Worm (Caenorhabditis elegans): ENCODE measurements around the gene scyl-1.

Gene scyl-1

DNA sequence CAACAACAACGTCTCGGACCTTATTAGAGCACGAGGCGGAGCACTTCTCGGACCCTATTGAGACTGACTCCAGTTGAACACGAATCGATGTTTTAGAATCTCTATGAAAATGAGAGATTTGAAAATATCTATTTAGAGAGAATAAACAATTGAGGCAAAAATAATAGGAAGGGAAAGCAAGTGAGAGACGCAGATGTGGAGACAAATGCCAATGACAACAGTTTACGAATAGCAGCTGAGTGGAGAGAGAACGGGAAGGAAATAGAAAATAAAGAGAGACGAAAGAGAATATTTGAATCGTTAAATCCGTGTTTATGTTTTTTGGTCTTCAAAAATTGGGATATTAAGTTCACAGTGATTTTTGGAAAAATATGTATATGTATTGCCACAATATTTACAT, 31.7 kb downstream of the scyl-1 start (continued):
- TF ChIP-seq nhr-77 (tag; optimal IDR thresholded peaks at IDR 0.05), result no peak
- no peak for TF ChIP-seq sup-37 (GFP tag; optimal IDR thresholded peaks at IDR 0.05)
- TF ChIP-seq sptf-1 (tag; optimal IDR thresholded peaks at IDR 0.05), result no peak
- no peak for TF ChIP-seq hpl-2 (GFP tag; optimal IDR thresholded peaks at IDR 0.05)
- TF ChIP-seq fkh-8 (tag; optimal IDR thresholded peaks at IDR 0.05), result no peak
- peak; percentile 23 for TF ChIP-seq nhr-47 (tag; optimal IDR thresholded peaks at IDR 0.05)
- no peak for TF ChIP-seq nhr-11 (tag; optimal IDR thresholded peaks at IDR 0.05)
- peak; percentile 31 for TF ChIP-seq swsn-7 (tag; optimal IDR thresholded peaks at IDR 0.05)
- peak; percentile 59 for TF ChIP-seq snu-23 (GFP tag; optimal IDR thresholded peaks at IDR 0.05)
- no peak for TF ChIP-seq mep-1 (tag; optimal IDR thresholded peaks at IDR 0.05)
- peak; percentile 22 for TF ChIP-seq rnt-1 (tag; optimal IDR thresholded peaks at IDR 0.05)
- peak; percentile 51 for TF ChIP-seq nhr-20 (tag; optimal IDR thresholded peaks at IDR 0.05)
- peak; percentile 52 for TF ChIP-seq nhr-85 (tag)
- TF ChIP-seq egl-13 (tag; optimal IDR thresholded peaks at IDR 0.05), result no peak
- peak; percentile 70 for TF ChIP-seq blmp-1 (tag; optimal IDR thresholded peaks at IDR 0.05)
- TF ChIP-seq efl-1 (optimal IDR thresholded peaks at IDR 0.05), result peak in 1 of 2 experiments; percentile 32
- TF ChIP-seq efl-1 (GFP tag; optimal IDR thresholded peaks at IDR 0.05 in 1 of 2), result peak in 1 of 2 experiments; percentile 74

DNA sequence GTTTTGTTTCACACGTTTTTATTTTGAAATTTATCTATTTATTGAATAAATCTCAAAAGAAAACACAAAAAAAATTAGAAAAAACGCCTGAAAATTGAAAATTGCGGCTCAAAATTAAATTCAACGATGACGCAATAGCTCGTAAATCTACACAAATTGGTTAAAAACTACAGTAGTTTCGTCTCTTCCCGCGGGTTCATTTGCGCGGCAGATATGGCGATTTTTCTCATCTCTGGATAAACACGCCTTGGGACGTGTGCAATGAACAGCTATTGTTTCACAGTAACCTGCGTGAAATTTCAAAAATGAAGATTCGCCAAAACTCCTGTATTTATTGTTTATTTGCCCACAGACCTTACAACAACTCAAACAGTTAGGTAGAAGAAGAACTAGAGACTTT, 32.2 kb downstream of the scyl-1 start:
- TF ChIP-seq fos-1 (tag; optimal IDR thresholded peaks at IDR 0.05) (no peak), C34B4.2 (tag; optimal IDR thresholded peaks at IDR 0.05) (no peak), ceh-82 (tag; optimal IDR thresholded peaks at IDR 0.05) (no peak), elt-2 (tag; optimal IDR thresholded peaks at IDR 0.05) (no peak), nhr-85 (tag) (no peak), Y116A8C.19 (tag; optimal IDR thresholded peaks at IDR 0.05; ENCODE audit: borderline replicate concordance) (no peak), nhr-11 (tag; optimal IDR thresholded peaks at IDR 0.05) (no peak), efl-1 (optimal IDR thresholded peaks at IDR 0.05) (no peak), efl-1 (GFP tag; optimal IDR thresholded peaks at IDR 0.05 in 1 of 2) (no peak), fkh-8 (tag; optimal IDR thresholded peaks at IDR 0.05) (no peak), fkh-10 (GFP tag; optimal IDR thresholded peaks at IDR 0.05) (no peak), lir-3 (tag; optimal IDR thresholded peaks at IDR 0.05; ENCODE audit: poor library complexity) (no peak), jun-1 (tag; optimal IDR thresholded peaks at IDR 0.05) (no peak), ets-5 (GFP tag; IDR thresholded peaks at IDR 0.05) (no peak), nhr-90 (tag; optimal IDR thresholded peaks at IDR 0.05; ENCODE audit: poor library complexity) (no peak), irx-1 (tag; optimal IDR thresholded peaks at IDR 0.05) (no peak), blmp-1 (tag; optimal IDR thresholded peaks at IDR 0.05) (no peak), nhr-84 (tag; optimal IDR thresholded peaks at IDR 0.05) (no peak), hlh-4 (tag; optimal IDR thresholded peaks at IDR 0.05) (no peak), lin-35 (GFP tag; optimal IDR thresholded peaks at IDR 0.05) (no peak), ceh-63 (GFP tag; optimal IDR thresholded peaks at IDR 0.05) (no peak)

DNA sequence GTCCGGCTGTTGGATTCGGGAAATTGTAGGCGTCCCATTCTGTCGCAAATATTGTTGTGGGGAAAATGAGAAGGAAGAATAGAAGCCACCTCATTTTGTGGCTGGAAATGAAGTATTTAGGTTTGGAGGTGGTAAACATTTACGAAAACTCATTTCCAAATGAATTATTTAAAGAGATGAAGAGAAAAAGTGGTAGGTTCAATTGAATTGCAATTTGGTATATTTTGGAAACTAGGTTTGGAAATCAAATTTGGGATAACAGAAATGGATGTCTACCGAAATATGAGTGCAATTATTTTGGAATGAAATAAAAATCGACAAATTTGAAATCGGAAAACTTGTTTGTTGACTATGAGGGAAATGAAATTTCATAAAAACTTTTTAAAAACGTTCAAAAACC, 32.7 kb downstream of the scyl-1 start, which contains the start of gene F15B9.10:
Gene F15B9.10, minus strand, starts transcription at position 101 of the 400 bp plus-strand sequence.
- TF ChIP-seq nhr-11 (tag; optimal IDR thresholded peaks at IDR 0.05), result no peak
- no peak for TF ChIP-seq unc-130 (tag; optimal IDR thresholded peaks at IDR 0.05)
- no peak for TF ChIP-seq nhr-84 (tag; optimal IDR thresholded peaks at IDR 0.05)
- TF ChIP-seq elt-3 (tag; optimal IDR thresholded peaks at IDR 0.05), result no peak
- TF ChIP-seq jun-1 (tag; optimal IDR thresholded peaks at IDR 0.05), result no peak
- TF ChIP-seq efl-1 (optimal IDR thresholded peaks at IDR 0.05), result no peak
- TF ChIP-seq efl-1 (GFP tag; optimal IDR thresholded peaks at IDR 0.05 in 1 of 2), result no peak
- no peak for TF ChIP-seq ceh-90 (tag; optimal IDR thresholded peaks at IDR 0.05)
- no peak for TF ChIP-seq zag-1 (tag; optimal IDR thresholded peaks at IDR 0.05)
- no peak for TF ChIP-seq zip-4 (GFP tag; optimal IDR thresholded peaks at IDR 0.05)
- TF ChIP-seq blmp-1 (tag; optimal IDR thresholded peaks at IDR 0.05), result no peak
- TF ChIP-seq lir-3 (tag; optimal IDR thresholded peaks at IDR 0.05; ENCODE audit: poor library complexity), result no peak
- no peak for TF ChIP-seq mab-9 (GFP tag; IDR thresholded peaks at IDR 0.05)
- TF ChIP-seq vab-15 (tag; optimal IDR thresholded peaks at IDR 0.05), result no peak
- no peak for TF ChIP-seq snpc-4 (tag; optimal IDR thresholded peaks at IDR 0.05)
- TF ChIP-seq tlp-1 (tag; optimal IDR thresholded peaks at IDR 0.05), result no peak
- TF ChIP-seq hlh-4 (tag; optimal IDR thresholded peaks at IDR 0.05), result no peak
- no peak for TF ChIP-seq nhr-71 (tag; optimal IDR thresholded peaks at IDR 0.05)

All from whole organism, L1 larva.